Fruit fly (Drosophila melanogaster): ENCODE results near the gene Mnat9.

Gene Mnat9

DNA sequence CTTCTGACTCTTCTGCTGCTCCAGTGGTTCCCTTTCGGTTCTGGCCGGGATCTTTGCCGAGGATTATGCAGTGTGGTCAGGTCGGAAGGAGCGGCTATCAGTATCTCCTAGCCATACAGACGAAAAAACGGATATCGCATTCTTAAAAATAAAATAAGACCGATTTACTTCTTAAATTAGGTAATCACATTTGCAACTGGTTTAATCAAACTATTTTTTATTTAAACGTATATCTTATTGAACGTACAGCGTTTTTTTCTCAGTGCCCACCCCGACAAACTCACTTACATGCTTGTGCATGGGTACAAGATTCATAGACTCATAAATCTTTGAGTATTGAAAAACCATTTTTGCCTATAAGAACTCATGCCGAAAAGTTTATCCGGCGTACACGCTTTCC, 10.3 kb upstream of the Mnat9 start:
- TF ChIP-seq Adf1 (GFP tag; IDR thresholded peaks at IDR 0.05) = no peak
- peak; percentile 51 for TF ChIP-seq Med (GFP tag)
- no peak for TF ChIP-seq Usf (GFP tag; optimal IDR thresholded peaks at IDR 0.05)
- TF ChIP-seq CG7556 (GFP tag; optimal IDR thresholded peaks at IDR 0.05) = no peak
- TF ChIP-seq CG12942 (GFP tag; optimal IDR thresholded peaks at IDR 0.05) = no peak
- peak; percentile 64 for TF ChIP-seq sens (GFP tag)

DNA sequence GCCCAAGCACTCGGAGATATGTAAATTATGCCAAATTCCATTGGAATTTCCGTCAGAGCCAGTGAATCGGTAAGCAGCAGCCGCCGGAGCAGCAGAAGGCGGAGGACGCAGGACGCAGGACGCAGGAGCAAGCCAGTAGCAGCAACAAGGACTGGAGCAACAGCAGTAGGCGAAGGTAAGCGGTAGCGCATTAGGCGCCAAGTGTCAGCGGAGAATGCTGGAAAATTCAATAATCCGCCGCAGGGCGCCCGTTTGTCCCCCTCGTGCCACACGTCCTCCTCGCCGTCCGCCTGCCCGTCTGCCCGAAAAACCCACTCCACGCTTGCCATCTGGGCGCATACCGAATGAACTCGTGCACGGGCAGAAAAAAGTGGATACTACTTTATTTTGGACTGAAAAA, 6.7 kb upstream of the Mnat9 start:
- no peak for TF ChIP-seq slbo (GFP tag; IDR thresholded peaks at IDR 0.05)
- TF ChIP-seq CG1832 (GFP tag; optimal IDR thresholded peaks at IDR 0.05) = peak; percentile 5
- TF ChIP-seq Hand (GFP tag; optimal IDR thresholded peaks at IDR 0.05) = no peak
- peak; percentile 44 for TF ChIP-seq Med (GFP tag)
- TF ChIP-seq MBD-R2 (GFP tag; IDR thresholded peaks at IDR 0.05) = peak; percentile 39; the same call in 1 of the 2 replicates
- peak; percentile 55 for TF ChIP-seq sens (GFP tag)
- peak; percentile 83 for TF ChIP-seq onecut (GFP tag; IDR thresholded peaks at IDR 0.05)
- TF ChIP-seq ac (GFP tag; optimal IDR thresholded peaks at IDR 0.05) = no peak
- TF ChIP-seq CG12769 (tag; optimal IDR thresholded peaks at IDR 0.05) = no peak
- TF ChIP-seq crol (GFP tag; IDR thresholded peaks at IDR 0.05) = 0 out of 2 replicates have a peak, but pooled peaks have one; percentile 21
- TF ChIP-seq sqz (GFP tag; optimal IDR thresholded peaks at IDR 0.05) = no peak

DNA sequence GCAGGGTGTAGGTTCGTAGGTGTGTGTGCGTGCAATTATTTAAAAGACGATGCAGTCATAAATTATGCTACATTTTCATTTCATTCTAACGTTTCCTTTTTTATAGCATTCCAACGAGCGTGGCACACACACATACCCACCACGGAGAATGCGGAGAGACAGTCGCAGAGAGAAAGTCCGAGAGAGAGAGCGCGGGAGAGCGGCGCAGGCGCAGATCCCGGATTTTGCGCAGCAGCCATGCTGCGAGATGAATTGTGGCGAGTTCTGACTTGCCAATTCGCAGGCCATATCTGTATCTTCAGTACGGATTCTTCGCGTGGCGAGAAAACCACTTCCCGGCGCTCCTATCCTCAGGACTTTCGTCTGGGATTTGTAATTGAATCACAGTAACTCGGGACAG, 5.9 kb upstream of the Mnat9 start, which contains the start of gene kek6:
Gene kek6 (plus strand): TSS at position 323 of the 400 bp plus-strand sequence.
- TF ChIP-seq BEAF-32 (GFP tag; optimal IDR thresholded peaks at IDR 0.05) = no peak
- no peak for TF ChIP-seq CG7372 (GFP tag; IDR thresholded peaks at IDR 0.05)
- TF ChIP-seq Hmx (GFP tag; optimal IDR thresholded peaks at IDR 0.05) = no peak
- no peak for TF ChIP-seq CG12744 (GFP tag; optimal IDR thresholded peaks at IDR 0.05)
- TF ChIP-seq CG14860 (GFP tag; IDR thresholded peaks at IDR 0.05; ENCODE audit: partially characterized antibody) = no peak
- TF ChIP-seq CG13296 (GFP tag; optimal IDR thresholded peaks at IDR 0.05) = no peak
- no peak for TF ChIP-seq klu (GFP tag; IDR thresholded peaks at IDR 0.05)
- TF ChIP-seq Oli (tag; optimal IDR thresholded peaks at IDR 0.05) = no peak
- peak; percentile 53 for TF ChIP-seq sd (tag; optimal IDR thresholded peaks at IDR 0.05)
- TF ChIP-seq CG7745 (tag; optimal IDR thresholded peaks at IDR 0.05) = no peak
- no peak for TF ChIP-seq zf30C (GFP tag; optimal IDR thresholded peaks at IDR 0.05)
- no peak for TF ChIP-seq CG2875 (GFP tag; optimal IDR thresholded peaks at IDR 0.05)
- peak; percentile 29 for TF ChIP-seq nerfin-1 (tag; optimal IDR thresholded peaks at IDR 0.05)
- 0 out of 2 replicates have a peak, but pooled peaks have one; percentile 11 for TF ChIP-seq CG3847 (GFP tag; IDR thresholded peaks at IDR 0.05)
- no peak for TF ChIP-seq CG7928 (GFP tag; optimal IDR thresholded peaks at IDR 0.05)
- no peak for TF ChIP-seq Sry-δ (GFP tag; optimal IDR thresholded peaks at IDR 0.05)
- TF ChIP-seq CG31365 (tag; optimal IDR thresholded peaks at IDR 0.05) = no peak
- no peak for TF ChIP-seq CG10267 (tag; optimal IDR thresholded peaks at IDR 0.05)
- no peak for TF ChIP-seq CG12299 (tag; optimal IDR thresholded peaks at IDR 0.05)
- TF ChIP-seq CG8388 (GFP tag; optimal IDR thresholded peaks at IDR 0.05) = no peak
- no peak for TF ChIP-seq gt (GFP tag; IDR thresholded peaks at IDR 0.05)
- TF ChIP-seq CG10147 (GFP tag; optimal IDR thresholded peaks at IDR 0.05) = no peak
- no peak for TF ChIP-seq hbn (GFP tag; IDR thresholded peaks at IDR 0.05; ENCODE audit: partially characterized antibody)
- TF ChIP-seq hb (GFP tag; IDR thresholded peaks at IDR 0.05; ENCODE audit: partially characterized antibody) = 0 out of 3 replicates have a peak, but pooled peaks have one; percentile 13
- TF ChIP-seq vnd (GFP tag; IDR thresholded peaks at IDR 0.05; ENCODE audit: partially characterized antibody) = no peak
- no peak for TF ChIP-seq tin (GFP tag; optimal IDR thresholded peaks at IDR 0.05)
- TF ChIP-seq hkb (optimal IDR thresholded peaks at IDR 0.05) = no peak
- no peak for TF ChIP-seq hkb (GFP tag; IDR thresholded peaks at IDR 0.05)
- TF ChIP-seq CG10431 (GFP tag; optimal IDR thresholded peaks at IDR 0.05) = no peak
- TF ChIP-seq Dp (GFP tag; optimal IDR thresholded peaks at IDR 0.05) = no peak
- TF ChIP-seq disco-r (GFP tag; optimal IDR thresholded peaks at IDR 0.05) = no peak
- TF ChIP-seq CG34224 (GFP tag; IDR thresholded peaks at IDR 0.05; ENCODE audit: partially characterized antibody) = no peak
- no peak for TF ChIP-seq GATAe (GFP tag; conservative IDR thresholded peaks at IDR 0.05)
- no peak for TF ChIP-seq wek (GFP tag; optimal IDR thresholded peaks at IDR 0.05)

Measured in whole organism, embryonic.